Worm (Caenorhabditis elegans) whole organism, L3 larva: ENCODE results near the gene ztf-18.

ENCODE experiments used
- ceh-9 ChIP-seq: sonication (generic microtip); optimal IDR thresholded peaks from 2 replicates; lab custom pipeline; 2018; ENCODE audit warnings: missing biosample characterization, missing genetic modification characterization
- daf-12 ChIP-seq: fragments of 150-350 bp; optimal IDR thresholded peaks from 2 replicates; lab custom pipeline; 2014; ENCODE audit warnings: missing biosample characterization, missing genetic modification reagents, missing genetic modification characterization
- egl-27 ChIP-seq: sonication (generic microtip); optimal IDR thresholded peaks from 4 replicates; lab custom pipeline; 2017; ENCODE audit warnings: missing biosample characterization, missing genetic modification reagents, missing genetic modification characterization
- fkh-10 ChIP-seq: sonication (generic microtip); optimal IDR thresholded peaks from 2 replicates; lab custom pipeline; 2017; ENCODE audit warnings: missing biosample characterization, missing genetic modification reagents, missing genetic modification characterization
- fos-1 ChIP-seq: fragments of 150-350 bp; optimal IDR thresholded peaks from 2 replicates; lab custom pipeline; 2014; ENCODE audit warnings: missing biosample characterization, missing genetic modification characterization
- lin-15B ChIP-seq: fragments of 150-350 bp; optimal IDR thresholded peaks from 2 replicates; lab custom pipeline; 2014; ENCODE audit warnings: missing biosample characterization, missing genetic modification characterization
- lin-39 ChIP-seq: fragments of 150-350 bp; optimal IDR thresholded peaks from 2 replicates; lab custom pipeline; 2018; ENCODE audit warnings: missing biosample characterization, missing genetic modification reagents, missing genetic modification characterization
- nhr-76 ChIP-seq: fragments of 150-350 bp; sonication (generic microtip); optimal IDR thresholded peaks from 5 replicates; lab custom pipeline; 2014; ENCODE audit warnings: missing biosample characterization, missing genetic modification characterization
- snpc-4 ChIP-seq: fragments of 150-350 bp; optimal IDR thresholded peaks from 2 replicates; lab custom pipeline; 2014; ENCODE audit warnings: missing biosample characterization, missing genetic modification characterization
- ztf-11 ChIP-seq: fragments of 150-350 bp; optimal IDR thresholded peaks from 2 replicates; lab custom pipeline; 2014; ENCODE audit warnings: missing biosample characterization, missing genetic modification characterization

DNA sequence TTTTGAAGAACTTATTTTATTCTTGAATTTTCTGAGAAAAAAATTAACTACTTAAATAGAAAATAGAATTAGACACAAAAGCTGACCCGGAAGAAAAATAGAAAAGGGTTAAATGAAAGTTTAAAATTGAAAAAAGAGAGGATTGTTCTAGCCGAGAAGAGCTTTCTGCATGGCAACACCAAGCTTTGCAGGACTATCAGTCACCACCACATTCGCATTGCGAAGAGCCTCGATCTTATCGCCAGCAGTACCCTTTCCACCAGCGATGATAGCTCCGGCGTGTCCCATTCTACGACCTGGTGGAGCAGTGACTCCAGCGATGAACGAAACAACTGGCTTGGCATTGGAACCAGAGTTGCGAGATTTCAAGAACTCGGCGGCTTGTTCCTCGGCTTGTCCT, 4.6 kb upstream of the ztf-18 start:
- TF ChIP-seq ztf-11 (tag; lab: Kevin White, UChicago) (no peak), snpc-4 (tag; lab: Kevin White, UChicago) (no peak), egl-27 (tag; lab: Kevin White, UChicago) (no peak), ceh-9 (tag; lab: Kevin White, UChicago) (no peak), lin-15B (no peak), fkh-10 (GFP tag; lab: Kevin White, UChicago) (no peak), daf-12 (tag; lab: Kevin White, UChicago) (no peak), lin-39 (tag; lab: Kevin White, UChicago) (no peak), fos-1 (tag; lab: Kevin White, UChicago) (no peak), nhr-76 (tag; lab: Kevin White, UChicago) (no peak)
